Worm (Caenorhabditis elegans): ENCODE measurements around the gene T23F2.4.

The T23F2.4 gene

DNA sequence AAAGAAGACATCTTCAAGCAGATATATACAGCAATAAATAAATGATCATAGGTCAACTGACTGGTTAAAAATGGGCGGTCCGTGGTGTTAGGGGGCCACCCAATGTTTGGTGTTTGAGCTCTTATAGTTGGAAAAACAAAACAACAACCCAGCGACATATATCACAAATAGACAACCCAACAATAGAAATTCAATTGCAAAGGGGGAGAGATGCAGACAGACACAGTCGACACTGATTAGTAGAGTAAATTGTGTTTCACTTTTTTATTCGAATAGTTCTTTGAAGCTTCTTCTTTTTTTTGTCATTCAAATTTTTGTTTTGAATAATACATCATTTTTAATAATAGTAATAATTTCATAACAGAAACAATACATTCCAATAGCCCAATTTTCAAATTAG is 575 bp upstream of the T23F2.4 start:
- TF ChIP-seq W03F9.2 (tag; optimal IDR thresholded peaks at IDR 0.05) (no peak), dao-5 (tag; optimal IDR thresholded peaks at IDR 0.05) (no peak), him-1 (tag; optimal IDR thresholded peaks at IDR 0.05) (no peak)

DNA sequence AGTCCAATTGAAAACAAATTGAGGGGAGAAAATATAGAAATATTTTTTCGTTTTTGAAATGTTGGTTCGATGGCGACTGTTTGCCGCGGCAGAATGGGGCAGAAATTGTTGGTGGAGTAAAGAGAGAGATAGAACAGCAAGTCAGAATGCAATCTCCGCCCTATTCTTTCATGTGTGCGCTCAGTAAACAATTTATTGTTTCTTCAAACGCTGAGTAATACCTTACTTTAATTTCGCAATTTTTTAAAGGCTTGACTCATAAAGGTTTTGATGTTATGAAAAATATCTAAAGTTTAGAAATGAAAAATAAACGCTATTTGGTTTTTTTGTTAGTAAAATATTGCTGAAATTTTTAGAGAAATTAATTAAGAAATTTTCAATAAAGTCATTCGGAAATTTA is 538 bp downstream of the T23F2.4 start:
- no peak for TF ChIP-seq W03F9.2 (tag; optimal IDR thresholded peaks at IDR 0.05)
- TF ChIP-seq dao-5 (tag; optimal IDR thresholded peaks at IDR 0.05), result no peak

DNA sequence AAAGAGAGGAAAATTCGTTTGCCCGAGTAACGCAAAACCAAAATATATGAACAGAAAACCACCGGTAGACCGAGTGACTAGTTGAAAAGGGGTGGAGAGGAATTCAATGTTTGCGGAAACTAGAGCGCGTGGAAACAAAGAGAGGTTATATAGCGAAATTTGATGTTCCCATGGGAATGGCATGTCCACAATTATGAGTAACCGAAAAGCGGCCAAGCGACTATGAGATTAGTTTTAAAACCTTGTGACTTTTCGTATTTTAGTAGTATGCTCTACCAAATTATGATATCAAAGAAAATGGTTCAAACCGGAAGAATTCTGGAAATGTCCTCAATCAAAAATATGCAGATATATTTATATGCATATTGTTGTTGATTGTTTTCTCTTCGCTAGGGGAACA is 2.2 kb downstream of the T23F2.4 start:
- TF ChIP-seq dao-5 (tag; optimal IDR thresholded peaks at IDR 0.05), result no peak

DNA sequence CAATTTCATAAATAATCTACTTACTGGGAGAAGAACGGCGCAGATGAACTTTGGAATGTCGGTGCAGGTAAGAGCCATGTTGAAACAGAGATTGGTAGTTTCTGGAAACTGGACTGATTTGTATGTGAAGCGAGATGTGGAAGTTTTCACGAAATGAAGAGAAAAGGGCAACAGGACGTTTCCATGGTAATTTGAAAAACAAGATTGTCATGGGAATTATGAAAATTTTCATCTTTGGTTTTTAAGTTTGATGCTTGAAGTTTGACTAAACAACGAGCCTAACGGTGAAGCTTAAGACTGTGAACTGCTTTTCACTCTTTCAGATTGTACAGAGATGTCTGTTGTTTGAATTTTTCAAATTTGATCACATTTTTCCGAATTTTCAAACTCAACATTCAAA is 2.7 kb downstream of the T23F2.4 start, which contains the start of gene T23F2.3:
Gene T23F2.3 (minus strand): TSS at position 101 of the 400 bp plus-strand sequence.
- TF ChIP-seq dao-5 (tag; optimal IDR thresholded peaks at IDR 0.05) (no peak), W03F9.2 (tag; optimal IDR thresholded peaks at IDR 0.05) (no peak), him-1 (tag; optimal IDR thresholded peaks at IDR 0.05) (no peak)

DNA sequence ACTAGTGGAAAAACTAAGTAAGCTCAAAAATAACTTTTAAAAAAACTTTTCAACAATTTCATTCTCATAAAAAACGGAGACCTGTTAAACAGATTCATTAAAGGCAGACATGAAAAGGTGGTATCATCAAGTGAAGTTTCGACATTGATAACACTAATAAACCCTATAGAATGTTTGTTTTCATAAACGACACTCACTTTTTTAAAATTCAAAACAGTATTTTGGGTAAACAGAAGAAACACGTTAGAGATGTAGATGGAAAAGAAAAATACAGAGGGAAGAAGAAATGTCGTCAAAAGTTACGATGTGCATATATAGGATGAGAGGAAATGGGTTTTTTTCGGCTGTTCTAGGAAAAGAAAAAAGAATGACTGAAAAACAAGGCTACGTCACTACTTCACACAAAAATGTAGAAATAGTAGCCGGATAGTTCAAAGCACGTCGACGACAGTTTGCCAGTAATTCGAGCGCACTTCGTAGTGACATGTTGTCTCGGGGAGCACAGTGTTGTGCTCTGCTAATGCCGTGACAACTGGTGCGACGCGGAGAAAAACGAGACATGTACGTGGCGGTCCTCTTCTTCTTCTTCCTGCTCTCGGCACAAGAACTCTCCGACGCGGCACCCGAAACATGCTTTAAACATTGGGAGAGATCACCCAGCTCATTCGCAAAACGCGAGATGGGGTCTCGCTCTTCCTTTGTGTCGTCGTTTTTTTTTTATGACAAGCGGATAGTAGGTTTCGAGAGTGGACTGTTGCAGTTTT is 5.6 kb downstream of the T23F2.4 start:
- TF ChIP-seq him-1 (tag; optimal IDR thresholded peaks at IDR 0.05) (no peak), W03F9.2 (tag; optimal IDR thresholded peaks at IDR 0.05) (no peak), dao-5 (tag; optimal IDR thresholded peaks at IDR 0.05) (no peak)

DNA sequence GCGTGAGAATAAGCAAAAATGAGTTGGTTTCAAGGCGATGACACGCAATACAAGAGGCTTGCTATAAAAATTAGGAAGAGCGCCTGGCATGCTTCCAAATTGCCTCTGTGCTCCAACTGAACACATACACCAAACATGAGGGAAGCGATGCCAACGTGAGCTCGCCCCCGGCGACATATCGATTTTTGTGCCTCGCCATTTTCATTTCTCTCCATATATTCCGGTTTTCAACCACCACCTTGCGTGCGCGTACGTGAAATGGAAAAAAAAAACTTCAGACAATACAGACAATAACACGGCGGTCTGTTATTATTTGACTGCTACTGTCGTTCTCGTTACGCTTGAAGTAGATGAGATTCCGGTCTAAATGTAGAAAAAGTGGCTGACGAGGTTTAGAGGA is 7.0 kb downstream of the T23F2.4 start:
- TF ChIP-seq dao-5 (tag; optimal IDR thresholded peaks at IDR 0.05) (no peak), him-1 (tag; optimal IDR thresholded peaks at IDR 0.05) (no peak), W03F9.2 (tag; optimal IDR thresholded peaks at IDR 0.05) (no peak)

DNA sequence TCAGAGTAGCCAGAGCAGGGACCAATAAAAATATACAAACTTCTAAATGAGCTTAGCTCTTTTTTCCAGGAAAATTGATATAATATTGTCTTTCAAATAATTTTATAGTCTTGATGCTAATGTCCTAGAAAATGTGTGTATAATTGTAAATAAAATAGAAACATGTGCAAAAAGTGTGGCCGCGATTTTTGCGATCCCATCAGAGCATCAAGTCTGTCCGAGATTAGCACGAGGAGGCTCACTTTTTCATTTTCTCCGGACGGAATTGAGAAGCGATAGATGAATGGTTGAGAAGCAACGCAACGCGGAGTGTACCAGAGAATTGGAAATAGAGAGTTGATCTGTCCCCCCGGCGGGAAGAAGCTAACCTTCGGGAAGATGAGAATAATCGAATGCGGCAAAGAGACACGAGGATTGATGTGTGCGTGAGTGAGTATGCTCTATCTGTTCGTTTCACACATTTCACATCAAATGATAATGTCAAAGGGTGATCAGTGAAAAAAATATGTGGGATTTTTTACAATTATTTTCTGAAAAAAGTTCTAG is 8.4 kb downstream of the T23F2.4 start:
- TF ChIP-seq W03F9.2 (tag; optimal IDR thresholded peaks at IDR 0.05) (no peak), dao-5 (tag; optimal IDR thresholded peaks at IDR 0.05) (no peak), him-1 (tag; optimal IDR thresholded peaks at IDR 0.05) (no peak)

DNA sequence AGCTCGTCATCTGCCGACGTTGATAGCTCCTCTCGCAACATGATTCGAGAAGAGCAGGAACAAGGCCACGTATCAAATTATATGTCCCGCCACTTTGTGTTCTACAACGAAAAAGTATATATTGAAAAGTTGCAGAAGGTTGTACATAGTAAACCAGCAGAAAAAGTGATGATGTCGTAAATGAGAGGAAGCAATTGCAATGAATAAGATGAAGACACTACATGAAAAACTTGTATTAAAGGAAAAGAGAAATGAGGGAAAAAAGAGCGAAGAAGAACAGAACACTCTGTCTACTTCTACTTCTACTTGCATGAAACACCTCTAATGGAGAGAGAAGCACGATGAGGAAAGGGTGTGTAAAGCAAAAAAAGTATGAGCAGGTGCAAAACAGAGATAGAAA is 9.7 kb downstream of the T23F2.4 start, which contains the start of gene T23F2.2:
Gene T23F2.2 (minus strand): TSS at position 101 of the 400 bp plus-strand sequence.
- TF ChIP-seq W03F9.2 (tag; optimal IDR thresholded peaks at IDR 0.05) (no peak), dao-5 (tag; optimal IDR thresholded peaks at IDR 0.05) (no peak), him-1 (tag; optimal IDR thresholded peaks at IDR 0.05) (no peak)

DNA sequence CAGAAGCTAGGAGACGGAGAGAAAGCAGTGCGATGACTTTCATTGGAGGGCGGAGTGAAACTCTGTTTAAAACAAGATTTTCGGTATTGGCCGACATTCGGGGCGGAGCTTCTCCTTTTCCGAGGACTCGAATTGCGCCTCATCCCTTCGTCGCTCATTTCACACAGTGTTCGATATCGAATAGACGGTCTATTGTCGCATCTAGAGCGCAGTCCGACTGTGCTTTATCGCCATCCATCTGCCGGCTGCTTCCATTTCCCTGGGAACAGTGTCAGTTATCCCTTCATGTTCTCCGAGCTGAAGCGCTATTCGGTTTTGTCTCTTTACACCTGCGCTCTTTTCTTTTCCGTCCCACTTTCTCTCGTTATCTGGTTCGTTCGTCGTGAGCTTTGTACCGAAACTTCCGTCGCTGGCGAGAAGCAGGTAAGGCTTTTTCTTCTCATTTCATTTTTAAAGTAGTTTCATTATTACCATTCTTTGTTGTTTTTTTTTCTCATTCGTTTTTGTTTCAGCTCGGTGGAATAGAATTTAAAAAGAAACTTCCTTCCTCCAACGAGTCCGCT is 22.0 kb downstream of the T23F2.4 start, which contains the start of the genes bus-8A and bus-8B:
Gene bus-8A (plus strand): TSS at position 96 of the 563 bp plus-strand sequence.
Gene bus-8B (plus strand): TSS at position 513 of the 563 bp plus-strand sequence.
- TF ChIP-seq him-1 (tag; optimal IDR thresholded peaks at IDR 0.05) (no peak), dao-5 (tag; optimal IDR thresholded peaks at IDR 0.05) (no peak), W03F9.2 (tag; optimal IDR thresholded peaks at IDR 0.05) (no peak)

DNA sequence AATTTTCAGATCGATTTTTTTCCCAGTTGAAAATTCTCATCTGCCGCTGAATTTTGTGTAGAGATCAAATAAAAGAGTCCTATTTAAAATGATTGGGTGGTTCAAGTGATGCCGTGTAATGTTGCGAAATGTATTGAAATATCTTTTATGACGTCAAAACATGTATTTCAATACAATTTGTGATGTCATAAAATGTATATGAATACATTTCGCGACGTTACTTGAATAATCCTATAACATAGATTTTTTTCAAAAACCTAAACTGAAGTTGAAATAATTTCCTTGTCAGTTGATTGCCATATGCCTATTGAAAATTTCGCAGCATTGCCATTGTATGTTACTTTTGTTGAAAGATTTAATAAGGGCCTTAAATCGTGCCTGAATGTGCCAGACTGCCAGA is 25.3 kb downstream of the T23F2.4 start, which contains the start of gene F55D1.1:
Gene F55D1.1 (plus strand): TSS at position 301 of the 400 bp plus-strand sequence.
- TF ChIP-seq W03F9.2 (tag; optimal IDR thresholded peaks at IDR 0.05) (no peak), dao-5 (tag; optimal IDR thresholded peaks at IDR 0.05) (no peak), him-1 (tag; optimal IDR thresholded peaks at IDR 0.05) (no peak)

DNA sequence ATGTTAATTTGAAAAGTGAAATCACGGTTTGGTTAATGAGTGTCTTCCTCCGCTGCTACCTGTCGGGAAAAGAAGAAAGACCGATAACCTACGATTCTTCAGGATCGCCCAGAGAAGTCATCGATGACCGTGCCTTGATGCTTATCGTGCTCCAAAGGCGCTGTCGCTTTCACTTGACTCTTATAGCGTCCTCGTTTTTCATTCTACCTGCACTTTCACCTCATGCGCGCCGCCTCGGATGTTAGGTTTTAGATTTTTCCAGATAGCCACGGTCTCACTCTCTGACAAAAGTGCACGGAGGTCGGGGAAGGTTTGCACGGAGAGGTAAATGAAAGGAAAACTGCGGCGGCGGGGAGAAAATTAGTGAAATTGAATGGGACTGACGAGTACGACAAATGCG is 26.0 kb downstream of the T23F2.4 start:
- TF ChIP-seq W03F9.2 (tag; optimal IDR thresholded peaks at IDR 0.05), result no peak
- no peak for TF ChIP-seq dao-5 (tag; optimal IDR thresholded peaks at IDR 0.05)
- no peak for TF ChIP-seq him-1 (tag; optimal IDR thresholded peaks at IDR 0.05)

DNA sequence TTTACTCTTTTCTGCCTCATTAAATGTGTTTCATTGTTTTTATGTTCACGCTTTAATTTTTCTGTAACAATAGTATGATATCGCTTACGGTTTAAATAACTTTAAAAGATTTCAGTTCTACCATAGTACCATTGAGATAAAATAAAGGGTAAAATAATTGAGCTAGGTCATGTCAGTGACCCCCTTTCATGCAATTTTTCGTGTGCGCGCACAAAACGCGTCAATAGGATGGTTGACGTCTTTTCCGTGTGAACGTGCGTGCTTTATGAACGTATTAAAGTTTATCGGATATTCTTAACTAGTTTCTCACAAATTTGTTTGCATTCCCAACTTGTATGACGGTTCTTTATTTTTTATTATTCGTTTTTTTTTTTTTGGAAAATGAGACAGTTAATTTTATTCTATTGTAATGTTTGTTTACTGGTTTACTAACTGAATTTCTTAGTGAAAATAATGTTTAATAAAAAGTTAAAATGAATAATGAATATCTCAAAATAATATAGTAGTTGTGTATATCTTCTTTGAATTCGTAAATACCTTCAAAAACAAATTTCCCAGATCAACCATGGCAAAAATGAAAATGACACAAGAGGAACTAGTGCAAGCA is 28.9 kb downstream of the T23F2.4 start, which contains the start of gene C25F6.1:
Gene C25F6.1 (plus strand): TSS at position 557 of the 607 bp plus-strand sequence.
- TF ChIP-seq W03F9.2 (tag; optimal IDR thresholded peaks at IDR 0.05), result no peak
- no peak for TF ChIP-seq him-1 (tag; optimal IDR thresholded peaks at IDR 0.05)
- TF ChIP-seq dao-5 (tag; optimal IDR thresholded peaks at IDR 0.05), result no peak

DNA sequence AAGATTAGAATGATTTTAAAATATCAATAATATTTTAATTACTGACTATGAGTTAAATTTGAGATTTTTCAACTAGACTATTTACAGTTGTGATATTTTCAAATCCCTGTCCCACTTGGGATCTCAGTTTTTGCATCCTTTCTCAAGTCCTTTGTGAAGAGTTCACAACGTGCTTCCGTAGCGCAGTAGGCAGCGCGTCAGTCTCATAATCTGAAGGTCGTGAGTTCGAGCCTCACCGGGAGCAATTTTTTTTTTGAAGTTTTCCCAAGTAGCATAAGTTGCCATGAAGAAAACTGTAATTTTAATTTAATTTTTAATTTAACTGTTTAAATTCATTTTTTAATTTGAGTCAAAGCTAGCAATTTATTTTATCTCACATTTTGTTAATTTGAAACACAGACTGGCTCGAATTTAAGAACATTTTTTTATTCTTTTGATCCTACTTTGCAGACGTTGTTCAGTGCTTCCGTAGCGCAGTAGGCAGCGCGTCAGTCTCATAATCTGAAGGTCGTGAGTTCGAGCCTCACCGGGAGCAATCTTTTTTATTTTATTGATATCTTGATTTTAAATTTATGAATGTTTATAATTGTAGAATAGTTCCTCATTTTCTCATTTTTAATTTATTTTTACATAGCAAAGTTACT is 29.5 kb downstream of the T23F2.4 start:
- no peak for TF ChIP-seq him-1 (tag; optimal IDR thresholded peaks at IDR 0.05)
- TF ChIP-seq dao-5 (tag; optimal IDR thresholded peaks at IDR 0.05), result no peak
- TF ChIP-seq W03F9.2 (tag; optimal IDR thresholded peaks at IDR 0.05), result no peak

Data from whole organism, L4/young adult.